Fruit fly (Drosophila melanogaster) whole organism, pupa: ENCODE results near the gene IntS6.

Source experiments
- CG10348 ChIP-seq: fragments of 200-800 bp; sonication (Bioruptor generic); IDR thresholded peaks from 2 replicates; pipeline ENCODE4 v1.3.6; 2022; ENCODE audit warnings: missing biosample characterization, missing genetic modification characterization
- CG12605 ChIP-seq: fragments of 200-800 bp; sonication (Bioruptor generic); IDR thresholded peaks from 2 replicates; pipeline ENCODE4 v1.3.6; 2022; ENCODE audit warnings: missing biosample characterization, missing genetic modification characterization
- CG13204 ChIP-seq: fragments of 200-800 bp; sonication (Bioruptor generic); optimal IDR thresholded peaks from 2 replicates; lab custom pipeline; 2018; ENCODE audit warnings: missing biosample characterization, mild to moderate bottlenecking, missing genetic modification characterization, moderate library complexity
- CG14655 ChIP-seq: fragments of 200-800 bp; sonication (Bioruptor generic); optimal IDR thresholded peaks from 3 replicates; lab custom pipeline; 2017; ENCODE audit warnings: mild to moderate bottlenecking, missing biosample characterization, missing genetic modification reagents, missing genetic modification characterization
- CG15710 ChIP-seq: fragments of 200-800 bp; sonication (Bioruptor generic); optimal IDR thresholded peaks from 2 replicates; lab custom pipeline; 2018; ENCODE audit warnings: missing biosample characterization, mild to moderate bottlenecking, missing genetic modification characterization, moderate library complexity
- CG17806 ChIP-seq: fragments of 200-800 bp; sonication (Bioruptor generic); optimal IDR thresholded peaks from 2 replicates; lab custom pipeline; 2018; ENCODE audit warnings: missing biosample characterization, mild to moderate bottlenecking, missing genetic modification characterization, moderate library complexity
- CG32121 ChIP-seq: fragments of 200-800 bp; sonication (Bioruptor generic); IDR thresholded peaks from 2 replicates; pipeline ENCODE4 v1.3.6; 2022; ENCODE audit warnings: missing biosample characterization, missing genetic modification characterization
- CG34367 ChIP-seq: fragments of 200-800 bp; sonication (Bioruptor generic); optimal IDR thresholded peaks from 2 replicates; lab custom pipeline; 2018; ENCODE audit warnings: missing biosample characterization, mild to moderate bottlenecking, missing genetic modification characterization
- CG4496 ChIP-seq: fragments of 200-800 bp; sonication (Bioruptor generic); IDR thresholded peaks from 3 replicates; pipeline ENCODE4 v1.3.6; 2022; ENCODE audit warnings: missing biosample characterization, missing genetic modification characterization
- CG8159 ChIP-seq: fragments of 200-800 bp; sonication (Bioruptor generic); optimal IDR thresholded peaks from 3 replicates; lab custom pipeline; 2018; ENCODE audit warnings: missing biosample characterization, mild to moderate bottlenecking, missing genetic modification characterization, moderate library complexity
- CG8301 ChIP-seq: fragments of 200-800 bp; sonication (Bioruptor generic); optimal IDR thresholded peaks from 2 replicates; lab custom pipeline; 2018; ENCODE audit warnings: missing biosample characterization, mild to moderate bottlenecking, missing genetic modification characterization
- CG9948 ChIP-seq: fragments of 200-800 bp; sonication (Bioruptor generic); optimal IDR thresholded peaks from 2 replicates; lab custom pipeline; 2018; ENCODE audit warnings: missing biosample characterization, mild to moderate bottlenecking, missing genetic modification characterization, moderate library complexity
- D1 ChIP-seq: fragments of 200-800 bp; sonication (Bioruptor generic); optimal IDR thresholded peaks from 2 replicates; lab custom pipeline; 2018; ENCODE audit warnings: missing biosample characterization, mild to moderate bottlenecking, missing genetic modification characterization, moderate library complexity
- EcR ChIP-seq: fragments of 200-800 bp; sonication (Bioruptor generic); optimal IDR thresholded peaks from 3 replicates; lab custom pipeline; 2019; ENCODE audit warnings: missing biosample characterization, missing genetic modification characterization, mild to moderate bottlenecking, moderate library complexity, missing genetic modification reagents
- Ets98B ChIP-seq: fragments of 200-800 bp; sonication (Bioruptor generic); IDR thresholded peaks from 2 replicates; pipeline ENCODE4 v1.3.6; 2022; ENCODE audit warnings: missing biosample characterization, missing genetic modification characterization
- Pif1A ChIP-seq: fragments of 200-800 bp; sonication (Bioruptor generic); optimal IDR thresholded peaks from 3 replicates; lab custom pipeline; 2016; ENCODE audit warnings: missing biosample characterization, missing genetic modification characterization
- Pif1B ChIP-seq: fragments of 200-800 bp; sonication (Bioruptor generic); optimal IDR thresholded peaks from 3 replicates; lab custom pipeline; 2016; ENCODE audit warnings: missing biosample characterization, missing genetic modification characterization
- Snoo ChIP-seq: fragments of 200-800 bp; sonication (Bioruptor generic); optimal IDR thresholded peaks from 3 replicates; lab custom pipeline; 2017; ENCODE audit warnings: missing biosample characterization, mild to moderate bottlenecking, missing genetic modification characterization, inconsistent platforms
- fd96Ca ChIP-seq: fragments of 200-800 bp; sonication (Bioruptor generic); IDR thresholded peaks from 3 replicates; pipeline ENCODE4 v1.3.6; 2022; ENCODE audit warnings: missing biosample characterization, missing genetic modification characterization
- gl ChIP-seq: fragments of 200-800 bp; sonication (Bioruptor generic); optimal IDR thresholded peaks from 2 replicates; lab custom pipeline; 2018; ENCODE audit warnings: missing biosample characterization, mild to moderate bottlenecking, missing genetic modification characterization
- rn ChIP-seq: fragments of 200-800 bp; sonication (Bioruptor generic); IDR thresholded peaks from 2 replicates; pipeline ENCODE4 v1.3.6; 2022; ENCODE audit warnings: missing biosample characterization, missing genetic modification characterization

The IntS6 gene

DNA sequence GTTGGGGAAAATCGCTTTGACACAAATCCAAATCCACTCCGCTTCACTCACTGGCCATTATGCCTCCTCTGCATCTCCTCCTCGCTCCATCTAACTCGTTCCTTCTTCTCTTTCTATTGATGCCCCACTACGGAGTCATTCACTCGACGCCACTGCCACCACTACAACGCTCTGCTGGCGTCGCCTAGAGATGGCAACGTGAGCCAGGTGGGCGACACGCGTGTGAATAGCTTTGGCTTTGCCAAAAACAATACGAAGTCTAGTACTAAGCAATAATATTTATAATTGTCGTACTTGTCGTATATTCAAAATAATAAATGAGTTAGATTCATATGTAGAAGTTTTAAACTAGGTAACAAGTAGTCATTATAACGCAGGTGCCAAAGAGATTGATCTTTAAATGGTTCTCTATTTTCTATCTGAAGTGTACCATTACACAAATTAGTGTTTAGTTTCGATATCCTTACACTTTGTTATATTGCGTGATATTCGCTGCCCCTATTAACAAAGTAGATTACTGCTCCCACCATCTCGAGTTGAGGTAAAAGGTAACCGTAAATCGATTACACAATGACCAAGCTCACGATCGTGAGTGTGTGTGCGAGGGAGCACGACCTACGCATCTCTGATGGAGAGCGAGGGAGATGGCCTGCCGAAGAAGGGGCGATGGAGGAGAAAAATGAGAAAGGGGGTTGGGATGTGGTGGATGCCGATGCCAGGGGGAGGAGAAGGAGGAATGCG lies 1.9 kb downstream of the IntS6 start:
- TF ChIP-seq CG12605 (no peak), Pif1B (peak; percentile 15), CG17806 (tag; lab: Kevin White, UChicago) (no peak), EcR (GFP tag; lab: Kevin White, UChicago) (peak; percentile 46), Ets98B (GFP tag; lab: Robert Waterston, UW) (peak; percentile 37; the same call in 1 of the 2 replicates), CG13204 (GFP tag; lab: Kevin White, UChicago) (no peak), fd96Ca (GFP tag; lab: Robert Waterston, UW) (peak; percentile 64; the same call in 2 of the 3 replicates), CG32121 (GFP tag; lab: Robert Waterston, UW) (0 out of 2 replicates have a peak, but pooled peaks have one; percentile 13), CG15710 (tag; lab: Kevin White, UChicago) (no peak), CG4496 (GFP tag; lab: Robert Waterston, UW) (peak; percentile 42; the same call in 1 of the 3 replicates), CG14655 (GFP tag; lab: Kevin White, UChicago) (peak; percentile 21), CG8301 (tag; lab: Kevin White, UChicago) (peak; percentile 20)

dm6 chrX:5744277-5744846 lies 2.7 kb downstream of the IntS6 start:
- TF ChIP-seq CG8159 (tag; lab: Kevin White, UChicago): no peak
- TF ChIP-seq CG14655 (GFP tag; lab: Kevin White, UChicago): no peak
- TF ChIP-seq Snoo (tag; lab: Kevin White, UChicago): no peak
- no peak for TF ChIP-seq CG15710 (tag; lab: Kevin White, UChicago)
- no peak for TF ChIP-seq D1 (tag; lab: Kevin White, UChicago)
- TF ChIP-seq CG4496 (GFP tag; lab: Robert Waterston, UW): no peak
- TF ChIP-seq CG17806 (tag; lab: Kevin White, UChicago): no peak
- TF ChIP-seq CG9948: no peak
- no peak for TF ChIP-seq Ets98B (GFP tag; lab: Robert Waterston, UW)
- no peak for TF ChIP-seq fd96Ca (GFP tag; lab: Robert Waterston, UW)
- no peak for TF ChIP-seq CG12605
- no peak for TF ChIP-seq Pif1B
- no peak for TF ChIP-seq CG32121 (GFP tag; lab: Robert Waterston, UW)
- no peak for TF ChIP-seq rn (GFP tag; lab: Robert Waterston, UW)
- no peak for TF ChIP-seq gl
- TF ChIP-seq Pif1A (GFP tag; lab: Kevin White, UChicago): no peak
- TF ChIP-seq CG8301 (tag; lab: Kevin White, UChicago): no peak
- no peak for TF ChIP-seq EcR (GFP tag; lab: Kevin White, UChicago)

- TF ChIP-seq fd96Ca (GFP tag; lab: Robert Waterston, UW) (no peak), Pif1B (no peak), CG17806 (tag; lab: Kevin White, UChicago) (no peak), CG8159 (tag; lab: Kevin White, UChicago) (no peak), rn (GFP tag; lab: Robert Waterston, UW) (no peak), CG8301 (tag; lab: Kevin White, UChicago) (no peak), CG13204 (GFP tag; lab: Kevin White, UChicago) (no peak), Pif1A (GFP tag; lab: Kevin White, UChicago) (no peak), CG4496 (GFP tag; lab: Robert Waterston, UW) (no peak), CG9948 (no peak), Ets98B (GFP tag; lab: Robert Waterston, UW) (no peak), CG15710 (tag; lab: Kevin White, UChicago) (no peak), EcR (GFP tag; lab: Kevin White, UChicago) (no peak), Snoo (tag; lab: Kevin White, UChicago) (no peak)
- TF ChIP-seq, all 21 proteins: peak for 0
These were observed 5.4 kb downstream of the IntS6 start for dm6 chrX:5741625-5742024.

DNA sequence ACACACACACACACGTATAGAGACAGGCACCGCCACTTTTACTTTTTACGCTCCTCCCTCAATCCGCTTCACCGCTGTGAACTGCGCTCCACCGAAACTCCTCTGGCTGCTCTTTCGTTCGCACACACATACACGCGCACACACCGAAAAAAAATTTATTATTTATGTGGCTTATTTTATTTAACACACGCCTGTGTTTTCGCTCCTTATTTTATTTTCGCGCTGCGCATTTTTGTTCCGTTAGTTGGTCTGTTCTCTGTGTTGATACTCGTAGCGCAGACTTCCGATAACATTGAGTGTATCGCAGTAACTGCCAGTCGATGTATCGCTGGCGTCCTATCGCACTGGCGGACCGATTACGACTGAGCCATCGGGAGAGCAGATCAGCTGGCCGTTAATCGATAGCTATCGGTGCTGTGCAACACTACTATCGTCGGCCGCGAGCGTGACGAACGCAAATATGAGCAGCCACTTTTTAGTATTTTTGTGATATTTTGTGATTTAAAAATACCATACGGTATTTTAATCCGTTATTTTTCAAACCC lies 9.3 kb downstream of the IntS6 start, which contains the start of gene Snx27:
Gene Snx27, minus strand, starts transcription at position 356 of the 545 bp plus-strand sequence.
- TF ChIP-seq rn (GFP tag; lab: Robert Waterston, UW) (no peak), Pif1A (GFP tag; lab: Kevin White, UChicago) (peak; percentile 6), CG8301 (tag; lab: Kevin White, UChicago) (no peak), CG32121 (GFP tag; lab: Robert Waterston, UW) (peak; percentile 33; the same call in 1 of the 2 replicates), CG12605 (peak; percentile 22; the same call in 1 of the 2 replicates), CG14655 (GFP tag; lab: Kevin White, UChicago) (peak; percentile 18), Ets98B (GFP tag; lab: Robert Waterston, UW) (peak; percentile 45), Pif1B (peak; percentile 1), CG10348 (GFP tag; lab: Robert Waterston, UW) (no peak), fd96Ca (GFP tag; lab: Robert Waterston, UW) (peak; percentile 23; the same call in 1 of the 3 replicates)

DNA sequence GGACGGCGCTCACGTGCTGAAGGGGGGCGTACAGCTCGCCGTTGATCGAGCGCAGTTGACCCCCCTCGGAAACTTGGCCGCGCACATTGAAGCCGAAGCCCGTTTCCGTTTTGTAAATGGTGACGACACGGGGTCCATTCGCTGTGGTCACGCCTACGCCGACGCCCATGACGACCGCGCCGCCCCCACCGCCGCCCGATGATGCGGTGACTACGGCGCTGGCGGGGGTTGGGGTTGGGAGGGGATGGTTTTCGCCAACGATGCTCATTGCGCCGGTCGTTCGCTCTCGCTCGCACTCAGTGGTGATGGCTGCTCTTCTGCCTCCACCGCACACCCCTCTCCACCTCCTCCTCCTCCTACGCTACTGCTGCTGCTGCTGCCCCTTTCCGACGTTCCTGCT lies 9.9 kb downstream of the IntS6 start:
- TF ChIP-seq CG10348 (GFP tag; lab: Robert Waterston, UW) (0 out of 2 replicates have a peak, but pooled peaks have one; percentile 37), CG34367 (tag; lab: Kevin White, UChicago) (no peak), Pif1B (no peak), CG4496 (GFP tag; lab: Robert Waterston, UW) (peak; percentile 85), rn (GFP tag; lab: Robert Waterston, UW) (peak; percentile 56; the same call in 1 of the 2 replicates), CG15710 (tag; lab: Kevin White, UChicago) (peak; percentile 7), CG8301 (tag; lab: Kevin White, UChicago) (no peak), Ets98B (GFP tag; lab: Robert Waterston, UW) (peak; percentile 64), CG13204 (GFP tag; lab: Kevin White, UChicago) (peak; percentile 95), CG17806 (tag; lab: Kevin White, UChicago) (no peak), Snoo (tag; lab: Kevin White, UChicago) (no peak), CG12605 (0 out of 2 replicates have a peak, but pooled peaks have one; percentile 17), Pif1A (GFP tag; lab: Kevin White, UChicago) (no peak), CG32121 (GFP tag; lab: Robert Waterston, UW) (peak; percentile 72), EcR (GFP tag; lab: Kevin White, UChicago) (no peak), D1 (tag; lab: Kevin White, UChicago) (no peak), gl (no peak), CG9948 (peak; percentile 10), CG8159 (tag; lab: Kevin White, UChicago) (peak; percentile 26), CG14655 (GFP tag; lab: Kevin White, UChicago) (no peak), fd96Ca (GFP tag; lab: Robert Waterston, UW) (peak; percentile 76; the same call in 2 of the 3 replicates)
